Worm (Caenorhabditis elegans): ENCODE measurements around the gene Y17D7C.1.

Gene Y17D7C.1

ce11 chrV:18742108-18742507, 35.7 kb downstream of the Y17D7C.1 start, which contains the start of gene clec-250:
TSS of gene clec-250 (minus strand) at chrV:18742208.
- no peak for TF ChIP-seq nhr-67 (tag; optimal IDR thresholded peaks at IDR 0.05)
- TF ChIP-seq skn-1 (tag; optimal IDR thresholded peaks at IDR 0.05): no peak
- no peak for TF ChIP-seq elt-1 (tag; optimal IDR thresholded peaks at IDR 0.05)

DNA sequence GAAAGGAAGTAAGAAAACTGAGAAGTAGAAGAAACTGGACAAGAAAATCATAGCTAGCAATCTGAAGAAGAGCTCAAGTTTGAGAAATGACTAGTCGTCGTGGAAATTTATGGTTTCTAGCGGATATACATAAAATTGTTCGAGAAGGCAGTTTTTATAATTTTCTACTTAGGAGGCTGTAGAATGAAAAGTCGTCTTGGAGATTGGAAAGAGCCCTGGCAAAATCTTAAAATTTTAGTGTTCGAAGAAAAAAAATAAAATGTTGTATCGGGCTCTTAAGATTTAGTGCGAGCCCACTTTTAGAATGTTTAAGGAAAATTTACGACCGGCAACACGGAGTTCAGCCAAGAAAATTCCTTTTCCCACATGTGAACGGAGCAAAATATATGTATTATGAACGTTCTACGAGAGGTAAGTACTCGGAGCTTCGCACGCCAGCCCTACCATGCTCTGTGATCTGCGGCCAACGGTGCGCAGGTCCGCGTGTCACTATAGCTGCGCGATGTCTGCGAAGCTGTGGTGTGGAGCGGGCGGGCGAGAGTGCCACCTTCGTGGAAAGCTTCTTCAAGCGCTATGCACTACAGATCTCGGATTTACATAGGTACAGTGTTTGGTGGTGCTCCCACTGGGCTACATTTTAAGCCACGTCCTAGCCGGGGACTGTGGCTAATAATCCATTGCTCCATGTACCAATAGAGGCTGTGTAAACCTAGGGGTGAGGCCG, 40.7 kb downstream of the Y17D7C.1 start, which contains the start of gene clec-251:
Gene clec-251, minus strand, starts transcription at position 51 of the 724 bp plus-strand sequence.
- TF ChIP-seq nfya-1 (tag; optimal IDR thresholded peaks at IDR 0.05; ENCODE audit: insufficient read depth) (no peak), lin-15B (tag; optimal IDR thresholded peaks at IDR 0.05) (no peak), sea-2 (GFP tag; optimal IDR thresholded peaks at IDR 0.05) (no peak), snpc-4 (tag; optimal IDR thresholded peaks at IDR 0.05) (no peak), ama-1 (optimal IDR thresholded peaks at IDR 0.05) (no peak), elt-3 (tag; optimal IDR thresholded peaks at IDR 0.05) (no peak), zag-1 (tag; optimal IDR thresholded peaks at IDR 0.05) (no peak), eor-1 (tag; optimal IDR thresholded peaks at IDR 0.05) (no peak), aly-2 (tag; optimal IDR thresholded peaks at IDR 0.05) (no peak), tbx-2 (tag; optimal IDR thresholded peaks at IDR 0.05) (no peak), lin-39 (tag; optimal IDR thresholded peaks at IDR 0.05) (no peak), lsy-12 (tag; optimal IDR thresholded peaks at IDR 0.05) (no peak), nhr-67 (tag; optimal IDR thresholded peaks at IDR 0.05) (no peak), egl-27 (tag; optimal IDR thresholded peaks at IDR 0.05) (no peak)

ce11 chrV:18748726-18749125, 42.4 kb downstream of the Y17D7C.1 start, which contains the start of gene clec-252:
TSS of gene clec-252 (minus strand) at chrV:18748826.
- no peak for TF ChIP-seq elt-2 (tag; optimal IDR thresholded peaks at IDR 0.05)
- no peak for TF ChIP-seq ZK546.5 (tag; optimal IDR thresholded peaks at IDR 0.05)
- TF ChIP-seq mdl-1 (tag; optimal IDR thresholded peaks at IDR 0.05): no peak
- TF ChIP-seq mml-1 (tag; optimal IDR thresholded peaks at IDR 0.05): no peak
- no peak for TF ChIP-seq nhr-25 (tag; optimal IDR thresholded peaks at IDR 0.05)
- no peak for TF ChIP-seq elt-3 (tag; optimal IDR thresholded peaks at IDR 0.05)
- TF ChIP-seq unc-39 (tag; optimal IDR thresholded peaks at IDR 0.05): no peak
- no peak for TF ChIP-seq egl-27 (tag; optimal IDR thresholded peaks at IDR 0.05)
- no peak for TF ChIP-seq ceh-82 (tag; optimal IDR thresholded peaks at IDR 0.05)
- TF ChIP-seq ztf-4 (tag; optimal IDR thresholded peaks at IDR 0.05): no peak
- no peak for TF ChIP-seq ama-1 (optimal IDR thresholded peaks at IDR 0.05)
- TF ChIP-seq ztf-11 (tag; optimal IDR thresholded peaks at IDR 0.05): no peak
- no peak for TF ChIP-seq fkh-10 (GFP tag; optimal IDR thresholded peaks at IDR 0.05)
- no peak for TF ChIP-seq unc-62 (GFP tag; optimal IDR thresholded peaks at IDR 0.05)
- no peak for TF ChIP-seq nhr-67 (tag; optimal IDR thresholded peaks at IDR 0.05)

DNA sequence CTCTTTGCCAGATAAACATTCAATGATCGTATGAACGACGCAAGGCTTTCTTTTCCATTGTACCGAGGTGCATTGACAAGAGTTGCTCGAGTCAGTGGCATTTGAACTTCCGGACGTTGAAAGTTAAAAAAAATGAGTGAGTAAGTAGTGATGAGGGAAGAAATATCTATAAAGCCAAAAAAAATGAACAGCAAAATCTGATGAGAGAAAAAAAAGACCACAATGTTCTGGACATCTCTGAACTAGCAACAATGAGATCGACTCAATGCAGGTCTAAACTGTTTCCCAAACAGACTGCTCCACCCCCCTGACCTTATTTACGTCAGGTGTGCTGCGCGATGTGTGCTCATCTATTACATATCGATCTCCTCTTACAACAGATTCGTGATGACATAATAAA, 44.1 kb downstream of the Y17D7C.1 start, which contains the start of the genes F11D11.21 and F11D11.12:
Gene F11D11.21, minus strand, starts transcription at position 101 of the 400 bp plus-strand sequence.
Gene F11D11.12, minus strand, starts transcription at position 238 of the 400 bp plus-strand sequence.
- TF ChIP-seq egl-27 (tag; optimal IDR thresholded peaks at IDR 0.05) (no peak), nhr-76 (tag; optimal IDR thresholded peaks at IDR 0.05) (no peak), aly-2 (tag; optimal IDR thresholded peaks at IDR 0.05) (no peak), eor-1 (tag; optimal IDR thresholded peaks at IDR 0.05) (no peak), pha-4 (tag; optimal IDR thresholded peaks at IDR 0.05) (no peak), daf-12 (tag; optimal IDR thresholded peaks at IDR 0.05) (no peak), nhr-11 (tag; optimal IDR thresholded peaks at IDR 0.05) (no peak), nhr-67 (tag; optimal IDR thresholded peaks at IDR 0.05) (no peak), unc-39 (tag; optimal IDR thresholded peaks at IDR 0.05) (no peak), zag-1 (tag; optimal IDR thresholded peaks at IDR 0.05) (no peak), unc-62 (GFP tag; optimal IDR thresholded peaks at IDR 0.05) (no peak), fkh-10 (GFP tag; optimal IDR thresholded peaks at IDR 0.05) (no peak), nhr-43 (tag; optimal IDR thresholded peaks at IDR 0.05; ENCODE audit: poor library complexity, severe bottlenecking) (no peak), elt-1 (tag; optimal IDR thresholded peaks at IDR 0.05) (no peak), ceh-16 (tag; optimal IDR thresholded peaks at IDR 0.05) (no peak), fos-1 (tag; optimal IDR thresholded peaks at IDR 0.05) (no peak), fkh-2 (tag; optimal IDR thresholded peaks at IDR 0.05) (no peak), elt-2 (tag; optimal IDR thresholded peaks at IDR 0.05) (no peak), nhr-28 (tag; optimal IDR thresholded peaks at IDR 0.05) (no peak), lsy-12 (tag; optimal IDR thresholded peaks at IDR 0.05) (no peak)
